Comparison of ENCODE assay signal across 2 worm cellular contexts in genomic region chrIII:5294867-5295266, ce11.
TF ChIP-seq lines count a peak whose summit lies in the region.

No protein-coding gene starts in this region.

TF ChIP-seq in whole organism, L1 larva, 84 proteins besides CTCF, POLR2A, EP300 and RAD21 (continued from another document and continues in another):
- TF ChIP-seq lin-14 (GFP tag; optimal IDR thresholded peaks at IDR 0.05; lab: Kevin White, UChicago): peak; percentile 81
- TF ChIP-seq ztf-11 (tag; optimal IDR thresholded peaks at IDR 0.05; lab: Kevin White, UChicago): peak in 1 of 2 experiments; percentile 51
- TF ChIP-seq aha-1 (tag; optimal IDR thresholded peaks at IDR 0.05; lab: Kevin White, UChicago): no peak
- TF ChIP-seq ets-5 (GFP tag; IDR thresholded peaks at IDR 0.05; lab: Robert Waterston, UW): no peak
- no peak for TF ChIP-seq lir-3 (tag; optimal IDR thresholded peaks at IDR 0.05; lab: Kevin White, UChicago; ENCODE audit: poor library complexity)
- no peak for TF ChIP-seq egl-27 (tag; optimal IDR thresholded peaks at IDR 0.05; lab: Kevin White, UChicago)
- 0 out of 2 replicates have a peak, but pooled peaks have one; percentile 27 for TF ChIP-seq unc-98 (GFP tag; IDR thresholded peaks at IDR 0.05; lab: Robert Waterston, UW)
- TF ChIP-seq nhr-28 (tag; optimal IDR thresholded peaks at IDR 0.05; lab: Kevin White, UChicago): no peak
- TF ChIP-seq lin-13 (GFP tag; optimal IDR thresholded peaks at IDR 0.05; lab: Kevin White, UChicago): no peak
- peak; percentile 74 for TF ChIP-seq nhr-47 (tag; optimal IDR thresholded peaks at IDR 0.05; lab: Kevin White, UChicago)
- no peak for TF ChIP-seq ama-1 (optimal IDR thresholded peaks at IDR 0.05; lab: Kevin White, UChicago)
- TF ChIP-seq C34B4.2 (tag; optimal IDR thresholded peaks at IDR 0.05; lab: Kevin White, UChicago): no peak
- TF ChIP-seq nhr-11 (tag; optimal IDR thresholded peaks at IDR 0.05; lab: Kevin White, UChicago): no peak
- no peak for TF ChIP-seq jun-1 (tag; optimal IDR thresholded peaks at IDR 0.05; lab: Kevin White, UChicago)
- no peak for TF ChIP-seq nhr-85 (tag; lab: Kevin White, UChicago)
- peak; percentile 31 for TF ChIP-seq ceh-8 (GFP tag; optimal IDR thresholded peaks at IDR 0.05; lab: Kevin White, UChicago)
- TF ChIP-seq hlh-4 (tag; optimal IDR thresholded peaks at IDR 0.05; lab: Kevin White, UChicago): no peak
- no peak for TF ChIP-seq zag-1 (tag; optimal IDR thresholded peaks at IDR 0.05; lab: Kevin White, UChicago)
- no peak for TF ChIP-seq nhr-84 (tag; optimal IDR thresholded peaks at IDR 0.05; lab: Kevin White, UChicago)
- peak; percentile 40 for TF ChIP-seq elt-2 (tag; optimal IDR thresholded peaks at IDR 0.05; lab: Kevin White, UChicago)
- no peak for TF ChIP-seq nhr-237 (tag; optimal IDR thresholded peaks at IDR 0.05; lab: Kevin White, UChicago)
- TF ChIP-seq pag-3 (tag; optimal IDR thresholded peaks at IDR 0.05; lab: Kevin White, UChicago; ENCODE audit: borderline replicate concordance, insufficient read depth): no peak
- no peak for TF ChIP-seq mef-2 (tag; optimal IDR thresholded peaks at IDR 0.05; lab: Kevin White, UChicago)
- 0 out of 2 replicates have a peak, but pooled peaks have one; percentile 8 for TF ChIP-seq ceh-88 (GFP tag; IDR thresholded peaks at IDR 0.05; lab: Robert Waterston, UW)
- peak; percentile 7 for TF ChIP-seq blmp-1 (tag; optimal IDR thresholded peaks at IDR 0.05; lab: Kevin White, UChicago)
- TF ChIP-seq efl-3 (GFP tag; optimal IDR thresholded peaks at IDR 0.05; lab: Kevin White, UChicago): no peak
- TF ChIP-seq unc-62 (GFP tag; optimal IDR thresholded peaks at IDR 0.05; lab: Kevin White, UChicago): no peak
- TF ChIP-seq sox-4 (tag; optimal IDR thresholded peaks at IDR 0.05; lab: Kevin White, UChicago): no peak
- TF ChIP-seq ceh-63 (GFP tag; optimal IDR thresholded peaks at IDR 0.05; lab: Kevin White, UChicago): peak; percentile 39
- TF ChIP-seq snu-23 (GFP tag; optimal IDR thresholded peaks at IDR 0.05; lab: Kevin White, UChicago): peak; percentile 83
- TF ChIP-seq mep-1 (tag; optimal IDR thresholded peaks at IDR 0.05; lab: Kevin White, UChicago): peak; percentile 64
- TF ChIP-seq pqm-1 (tag; optimal IDR thresholded peaks at IDR 0.05; lab: Kevin White, UChicago): no peak
- no peak for TF ChIP-seq pax-3 (tag; optimal IDR thresholded peaks at IDR 0.05; lab: Kevin White, UChicago)
- TF ChIP-seq skn-1 (tag; optimal IDR thresholded peaks at IDR 0.05; lab: Kevin White, UChicago): peak; percentile 59
- peak; percentile 45 to 61 for TF ChIP-seq efl-1 (optimal IDR thresholded peaks at IDR 0.05; lab: Kevin White, UChicago)
- TF ChIP-seq efl-1 (GFP tag; optimal IDR thresholded peaks at IDR 0.05 in 1 of 2; lab: Kevin White, UChicago): peak; percentile 36 to 93
- TF ChIP-seq alr-1 (tag; optimal IDR thresholded peaks at IDR 0.05; lab: Kevin White, UChicago; ENCODE audit: borderline replicate concordance): no peak
- peak; percentile 76 for TF ChIP-seq dsc-1 (tag; optimal IDR thresholded peaks at IDR 0.05; lab: Kevin White, UChicago)
- TF ChIP-seq fkh-8 (tag; optimal IDR thresholded peaks at IDR 0.05; lab: Kevin White, UChicago): peak; percentile 28
- no peak for TF ChIP-seq aly-2 (tag; optimal IDR thresholded peaks at IDR 0.05; lab: Kevin White, UChicago)
- peak in 1 of 2 experiments; percentile 37 for TF ChIP-seq mdl-1 (tag; optimal IDR thresholded peaks at IDR 0.05; lab: Kevin White, UChicago)
- TF ChIP-seq unc-130 (tag; optimal IDR thresholded peaks at IDR 0.05; lab: Kevin White, UChicago): no peak
- no peak for TF ChIP-seq fos-1 (tag; optimal IDR thresholded peaks at IDR 0.05; lab: Kevin White, UChicago)
- TF ChIP-seq zip-4 (GFP tag; optimal IDR thresholded peaks at IDR 0.05; lab: Kevin White, UChicago): peak; percentile 34
- no peak for TF ChIP-seq F16B12.6 (tag; optimal IDR thresholded peaks at IDR 0.05; lab: Kevin White, UChicago)
- TF ChIP-seq ces-1 (GFP tag; optimal IDR thresholded peaks at IDR 0.05; lab: Kevin White, UChicago): no peak
- TF ChIP-seq snpc-4 (tag; optimal IDR thresholded peaks at IDR 0.05; lab: Kevin White, UChicago): no peak
- TF ChIP-seq egl-13 (tag; optimal IDR thresholded peaks at IDR 0.05; lab: Kevin White, UChicago): no peak
- peak; percentile 52 for TF ChIP-seq ztf-4 (tag; optimal IDR thresholded peaks at IDR 0.05; lab: Kevin White, UChicago)
- TF ChIP-seq lin-35 (GFP tag; optimal IDR thresholded peaks at IDR 0.05; lab: Kevin White, UChicago): peak; percentile 43 to 61
- peak; percentile 62 for TF ChIP-seq nhr-90 (tag; optimal IDR thresholded peaks at IDR 0.05; lab: Kevin White, UChicago; ENCODE audit: poor library complexity)
- TF ChIP-seq elt-3 (tag; optimal IDR thresholded peaks at IDR 0.05; lab: Kevin White, UChicago): peak in 1 of 6 experiments; percentile 8
- TF ChIP-seq isw-1 (GFP tag; IDR thresholded peaks at IDR 0.05; lab: Robert Waterston, UW): no peak; the same call in 1 of the 2 replicates
- TF ChIP-seq hlh-17 (GFP tag; optimal IDR thresholded peaks at IDR 0.05; lab: Kevin White, UChicago; ENCODE audit: borderline replicate concordance): no peak
- peak; percentile 55 to 63 for TF ChIP-seq lsy-2 (tag; optimal IDR thresholded peaks at IDR 0.05; lab: Kevin White, UChicago)
- TF ChIP-seq ceh-90 (tag; optimal IDR thresholded peaks at IDR 0.05; lab: Kevin White, UChicago): no peak
- peak; percentile 57 for TF ChIP-seq tbx-2 (tag; optimal IDR thresholded peaks at IDR 0.05; lab: Kevin White, UChicago)
- peak; percentile 25 to 46 (median 34) for TF ChIP-seq ceh-82 (tag; optimal IDR thresholded peaks at IDR 0.05; lab: Kevin White, UChicago)
- TF ChIP-seq irx-1 (tag; optimal IDR thresholded peaks at IDR 0.05; lab: Kevin White, UChicago): peak; percentile 33
- no peak for TF ChIP-seq grh-1 (GFP tag; IDR thresholded peaks at IDR 0.05; lab: Robert Waterston, UW)
- no peak for TF ChIP-seq C04F5.9 (tag; optimal IDR thresholded peaks at IDR 0.05; lab: Kevin White, UChicago)
- no peak for TF ChIP-seq mab-9 (GFP tag; IDR thresholded peaks at IDR 0.05; lab: Robert Waterston, UW)
- TF ChIP-seq sup-37 (GFP tag; optimal IDR thresholded peaks at IDR 0.05; lab: Kevin White, UChicago): no peak
- peak; percentile 32 for TF ChIP-seq nhr-77 (tag; optimal IDR thresholded peaks at IDR 0.05; lab: Kevin White, UChicago)
- TF ChIP-seq dpl-1 (GFP tag; optimal IDR thresholded peaks at IDR 0.05; lab: Kevin White, UChicago): peak; percentile 12 to 43 (median 26)
- no peak for TF ChIP-seq nhr-12 (tag; optimal IDR thresholded peaks at IDR 0.05; lab: Kevin White, UChicago)

TF ChIP-seq in whole organism, young adult, 124 proteins besides CTCF, POLR2A, EP300 and RAD21 (continued from another document and continues in another):
- TF ChIP-seq mcd-1 (GFP tag; IDR thresholded peaks at IDR 0.05; lab: Robert Waterston, UW): no peak; the same call in 1 of the 2 replicates
- 0 out of 2 replicates have a peak, but pooled peaks have one; percentile 39 for TF ChIP-seq C06A6.2 (GFP tag; conservative IDR thresholded peaks at IDR 0.05; lab: Robert Waterston, UW)
- no peak for TF ChIP-seq tbx-9 (tag; optimal IDR thresholded peaks at IDR 0.05; lab: Kevin White, UChicago; ENCODE audit: borderline replicate concordance)
- TF ChIP-seq hsf-1 (GFP tag; IDR thresholded peaks at IDR 0.05; lab: Robert Waterston, UW): no peak
- peak; percentile 81 for TF ChIP-seq nfyb-1 (GFP tag; IDR thresholded peaks at IDR 0.05; lab: Robert Waterston, UW)
- TF ChIP-seq Y53F4B.3 (GFP tag; IDR thresholded peaks at IDR 0.05; lab: Robert Waterston, UW): no peak
- TF ChIP-seq F57C9.4 (tag; optimal IDR thresholded peaks at IDR 0.05; lab: Kevin White, UChicago): peak; percentile 81
- peak; percentile 59 for TF ChIP-seq madf-10 (tag; optimal IDR thresholded peaks at IDR 0.05; lab: Kevin White, UChicago)
- peak; percentile 99 for TF ChIP-seq tbp1 (GFP tag; optimal IDR thresholded peaks at IDR 0.05; lab: Kevin White, UChicago)
- no peak for TF ChIP-seq gei-17 (GFP tag; optimal IDR thresholded peaks at IDR 0.05; lab: Kevin White, UChicago)
- TF ChIP-seq ceh-91 (GFP tag; IDR thresholded peaks at IDR 0.05; lab: Robert Waterston, UW): 0 out of 2 replicates have a peak, but pooled peaks have one; percentile 18
- peak; percentile 79 for TF ChIP-seq athp-1 (tag; optimal IDR thresholded peaks at IDR 0.05; lab: Kevin White, UChicago)
- peak; percentile 44 for TF ChIP-seq ZK185.1 (tag; optimal IDR thresholded peaks at IDR 0.05; lab: Kevin White, UChicago; ENCODE audit: poor library complexity, severe bottlenecking)
- TF ChIP-seq madf-8 (GFP tag; conservative IDR thresholded peaks at IDR 0.05; lab: Robert Waterston, UW): no peak
- peak; percentile 38 for TF ChIP-seq lin-40 (tag; optimal IDR thresholded peaks at IDR 0.05; lab: Kevin White, UChicago)
- TF ChIP-seq aptf-2 (GFP tag; conservative IDR thresholded peaks at IDR 0.05; lab: Robert Waterston, UW): no peak
- peak; percentile 85 for TF ChIP-seq Y56A3A.18 (GFP tag; IDR thresholded peaks at IDR 0.05; lab: Robert Waterston, UW)
- TF ChIP-seq him-1 (tag; optimal IDR thresholded peaks at IDR 0.05; lab: Kevin White, UChicago): peak; percentile 70
- TF ChIP-seq C17E4.6 (GFP tag; IDR thresholded peaks at IDR 0.05; lab: Robert Waterston, UW): no peak
- TF ChIP-seq hlh-26 (GFP tag; conservative IDR thresholded peaks at IDR 0.05; lab: Robert Waterston, UW): no peak
- no peak for TF ChIP-seq K11D2.4 (GFP tag; IDR thresholded peaks at IDR 0.05; lab: Robert Waterston, UW)
- TF ChIP-seq bed-1 (GFP tag; IDR thresholded peaks at IDR 0.05; lab: Robert Waterston, UW): peak; percentile 87; the same call in 1 of the 2 replicates
- no peak for TF ChIP-seq F55B11.4 (tag; optimal IDR thresholded peaks at IDR 0.05; lab: Kevin White, UChicago; ENCODE audit: borderline replicate concordance, insufficient read depth)
- no peak for TF ChIP-seq F39B2.1 (GFP tag; IDR thresholded peaks at IDR 0.05; lab: Robert Waterston, UW)
- peak; percentile 14 for TF ChIP-seq sdz-38 (tag; optimal IDR thresholded peaks at IDR 0.05; lab: Kevin White, UChicago)
- TF ChIP-seq somi-1 (GFP tag; optimal IDR thresholded peaks at IDR 0.05; lab: Kevin White, UChicago): peak; percentile 80
- TF ChIP-seq F23B12.7 (tag; optimal IDR thresholded peaks at IDR 0.05; lab: Kevin White, UChicago; ENCODE audit: insufficient read depth): peak; percentile 81
- no peak for TF ChIP-seq dox-1 (GFP tag; IDR thresholded peaks at IDR 0.05; lab: Robert Waterston, UW)
- peak; percentile 85 for TF ChIP-seq rpc-1 (optimal IDR thresholded peaks at IDR 0.05; lab: Kevin White, UChicago)
- peak; percentile 96 for TF ChIP-seq rpc-1 (tag; optimal IDR thresholded peaks at IDR 0.05; lab: Kevin White, UChicago)
- peak; percentile 5 for TF ChIP-seq nhr-179 (tag; optimal IDR thresholded peaks at IDR 0.05; lab: Kevin White, UChicago)
- TF ChIP-seq cebp-2 (GFP tag; IDR thresholded peaks at IDR 0.05; lab: Robert Waterston, UW): 0 out of 2 replicates have a peak, but pooled peaks have one; percentile 79
- TF ChIP-seq xnd-1 (tag; optimal IDR thresholded peaks at IDR 0.05; lab: Kevin White, UChicago): no peak
- peak; percentile 28 for TF ChIP-seq dpl-1 (GFP tag; optimal IDR thresholded peaks at IDR 0.05; lab: Kevin White, UChicago)
- TF ChIP-seq lin-35 (GFP tag; optimal IDR thresholded peaks at IDR 0.05; lab: Kevin White, UChicago): peak in 1 of 3 experiments; percentile 68
- TF ChIP-seq sea-2 (GFP tag; IDR thresholded peaks at IDR 0.05; lab: Robert Waterston, UW): no peak
- peak; percentile 96 for TF ChIP-seq ztf-25 (GFP tag; IDR thresholded peaks at IDR 0.05; lab: Robert Waterston, UW)
- peak; percentile 26 for TF ChIP-seq T07F8.4 (tag; optimal IDR thresholded peaks at IDR 0.05; lab: Kevin White, UChicago)
- TF ChIP-seq B0261.1 (tag; optimal IDR thresholded peaks at IDR 0.05; lab: Kevin White, UChicago): peak; percentile 96
- peak; percentile 76 for TF ChIP-seq hmg-1.2 (GFP tag; IDR thresholded peaks at IDR 0.05; lab: Robert Waterston, UW)
- peak; percentile 71; the same call in 1 of the 2 replicates for TF ChIP-seq Y53G8AR.9 (GFP tag; conservative IDR thresholded peaks at IDR 0.05; lab: Robert Waterston, UW)
- peak; percentile 38 for TF ChIP-seq atf-7 (tag; optimal IDR thresholded peaks at IDR 0.05; lab: Kevin White, UChicago)
- no peak for TF ChIP-seq Y79H2A.3 (GFP tag; conservative IDR thresholded peaks at IDR 0.05; lab: Robert Waterston, UW)
- TF ChIP-seq madf-6 (GFP tag; IDR thresholded peaks at IDR 0.05; lab: Robert Waterston, UW): no peak
- TF ChIP-seq unc-130 (GFP tag; optimal IDR thresholded peaks at IDR 0.05; lab: Kevin White, UChicago): peak; percentile 47
- no peak for TF ChIP-seq aptf-3 (GFP tag; IDR thresholded peaks at IDR 0.05; lab: Robert Waterston, UW)
- peak; percentile 72 for TF ChIP-seq ceh-79 (tag; optimal IDR thresholded peaks at IDR 0.05; lab: Kevin White, UChicago)
- TF ChIP-seq unc-62 (GFP tag; optimal IDR thresholded peaks at IDR 0.05; lab: Kevin White, UChicago): no peak
- 0 out of 2 replicates have a peak, but pooled peaks have one; percentile 55 for TF ChIP-seq ceh-58 (GFP tag; IDR thresholded peaks at IDR 0.05; lab: Robert Waterston, UW)
- TF ChIP-seq T26A5.8 (tag; optimal IDR thresholded peaks at IDR 0.05; lab: Kevin White, UChicago): no peak
- TF ChIP-seq ceh-40 (GFP tag; IDR thresholded peaks at IDR 0.05; lab: Robert Waterston, UW): peak; percentile 87
- peak; percentile 50; the same call in 1 of the 2 replicates for TF ChIP-seq lir-1 (GFP tag; conservative IDR thresholded peaks at IDR 0.05; lab: Robert Waterston, UW)
- peak; percentile 83 for TF ChIP-seq zim-3 (tag; optimal IDR thresholded peaks at IDR 0.05; lab: Kevin White, UChicago)
- TF ChIP-seq Y95B8A.8 (GFP tag; IDR thresholded peaks at IDR 0.05; lab: Robert Waterston, UW): no peak
- TF ChIP-seq B0035.1 (tag; optimal IDR thresholded peaks at IDR 0.05; lab: Kevin White, UChicago): peak; percentile 45
- no peak for TF ChIP-seq fkh-3 (tag; optimal IDR thresholded peaks at IDR 0.05; lab: Kevin White, UChicago)
- peak; percentile 34 for TF ChIP-seq sptf-2 (GFP tag; optimal IDR thresholded peaks at IDR 0.05; lab: Kevin White, UChicago)
- peak; percentile 22 for TF ChIP-seq hlh-12 (tag; optimal IDR thresholded peaks at IDR 0.05; lab: Kevin White, UChicago)
- peak; percentile 42 for TF ChIP-seq mes-4 (tag; optimal IDR thresholded peaks at IDR 0.05; lab: Kevin White, UChicago)
- no peak for TF ChIP-seq madf-3 (GFP tag; IDR thresholded peaks at IDR 0.05; lab: Robert Waterston, UW)
- peak; percentile 57 for TF ChIP-seq F33H1.4 (GFP tag; IDR thresholded peaks at IDR 0.05; lab: Robert Waterston, UW)
- TF ChIP-seq pha-4 (tag; optimal IDR thresholded peaks at IDR 0.05; lab: Kevin White, UChicago): no peak
- TF ChIP-seq nfya-2 (GFP tag; IDR thresholded peaks at IDR 0.05; lab: Robert Waterston, UW): 0 out of 2 replicates have a peak, but pooled peaks have one; percentile 61
- TF ChIP-seq D2030.7 (GFP tag; IDR thresholded peaks at IDR 0.05; lab: Robert Waterston, UW): peak; percentile 70; the same call in 1 of the 2 replicates
- no peak for TF ChIP-seq F49E8.2 (tag; optimal IDR thresholded peaks at IDR 0.05; lab: Kevin White, UChicago; ENCODE audit: insufficient read depth)
- TF ChIP-seq ceh-27 (GFP tag; optimal IDR thresholded peaks at IDR 0.05; lab: Kevin White, UChicago): peak; percentile 73
- no peak for TF ChIP-seq ztf-3 (GFP tag; optimal IDR thresholded peaks at IDR 0.05; lab: Kevin White, UChicago)
- no peak for TF ChIP-seq efl-1 (GFP tag; optimal IDR thresholded peaks at IDR 0.05; lab: Kevin White, UChicago)
- TF ChIP-seq Y67H2A.10 (GFP tag; conservative IDR thresholded peaks at IDR 0.05; lab: Robert Waterston, UW): no peak
- TF ChIP-seq cebp-1 (GFP tag; IDR thresholded peaks at IDR 0.05; lab: Robert Waterston, UW): peak; percentile 43; the same call in 1 of the 2 replicates
- TF ChIP-seq cebp-1 (tag; optimal IDR thresholded peaks at IDR 0.05; lab: Kevin White, UChicago): no peak
- no peak for TF ChIP-seq hrde-1 (tag; optimal IDR thresholded peaks at IDR 0.05; lab: Kevin White, UChicago; ENCODE audit: borderline replicate concordance)
- no peak for TF ChIP-seq nhr-120 (GFP tag; IDR thresholded peaks at IDR 0.05; lab: Robert Waterston, UW)
